Fruit fly (Drosophila melanogaster) whole organism, embryonic: Measurements from ENCODE around the gene fig.

Experiments used
- B-H1 ChIP-seq: fragments of 200-800 bp; sonication (Bioruptor generic); IDR thresholded peaks from 3 replicates; pipeline ENCODE4 v1.3.6; 2022; ENCODE audit warnings: missing biosample characterization, missing genetic modification characterization
- BtbVII ChIP-seq: fragments of 200-800 bp; sonication (Bioruptor generic); optimal IDR thresholded peaks from 3 replicates; lab custom pipeline; 2017; ENCODE audit warnings: missing biosample characterization, mild to moderate bottlenecking, missing genetic modification characterization
- CG10209 ChIP-seq: fragments of 200-800 bp; sonication (Bioruptor generic); optimal IDR thresholded peaks from 3 replicates; lab custom pipeline; 2017; ENCODE audit warnings: missing biosample characterization, mild to moderate bottlenecking, missing genetic modification characterization, missing genetic modification reagents
- CG10274 ChIP-seq: fragments of 200-800 bp; sonication (Bioruptor generic); optimal IDR thresholded peaks from 3 replicates; lab custom pipeline; 2017; ENCODE audit warnings: missing biosample characterization, mild to moderate bottlenecking, missing genetic modification characterization
- CG11247 ChIP-seq: fragments of 200-800 bp; sonication (Bioruptor generic); IDR thresholded peaks from 2 replicates; pipeline ENCODE4 v1.3.6; 2022; ENCODE audit warnings: missing biosample characterization, missing genetic modification characterization
- CG11696 ChIP-seq: fragments of 200-800 bp; sonication (Bioruptor generic); IDR thresholded peaks from 2 replicates; pipeline ENCODE4 v1.3.6; 2022; ENCODE audit warnings: missing biosample characterization, missing genetic modification characterization
- CG12659 ChIP-seq: fragments of 200-800 bp; sonication (Bioruptor generic); optimal IDR thresholded peaks from 3 replicates; lab custom pipeline; 2017; ENCODE audit warnings: mild to moderate bottlenecking, missing biosample characterization, missing genetic modification reagents, missing genetic modification characterization
- CG12769 ChIP-seq: fragments of 200-800 bp; sonication (Bioruptor generic); optimal IDR thresholded peaks from 2 replicates; lab custom pipeline; 2019; ENCODE audit warnings: missing biosample characterization, mild to moderate bottlenecking, missing genetic modification characterization, moderate library complexity
- CG16813 ChIP-seq: fragments of 200-800 bp; sonication (Bioruptor generic); IDR thresholded peaks from 3 replicates; pipeline ENCODE4 v1.3.6; 2022; ENCODE audit warnings: missing biosample characterization, missing genetic modification characterization; ENCODE audit not compliant: partially characterized antibody
- CG17802 ChIP-seq: fragments of 200-800 bp; sonication (Bioruptor generic); optimal IDR thresholded peaks from 2 replicates; lab custom pipeline; 2018; ENCODE audit warnings: missing biosample characterization, mild to moderate bottlenecking, missing genetic modification characterization, moderate library complexity
- CG1792 ChIP-seq: fragments of 200-800 bp; sonication (Bioruptor generic); optimal IDR thresholded peaks from 2 replicates; lab custom pipeline; 2016; ENCODE audit warnings: missing biosample characterization, missing genetic modification characterization
- CG2678 ChIP-seq: fragments of 200-800 bp; sonication (Bioruptor generic); optimal IDR thresholded peaks from 3 replicates; lab custom pipeline; 2019; ENCODE audit warnings: missing biosample characterization, mild to moderate bottlenecking, missing genetic modification characterization, moderate library complexity
- CG32767 ChIP-seq: fragments of 200-800 bp; sonication (Bioruptor generic); IDR thresholded peaks from 2 replicates; pipeline ENCODE4 v1.3.6; 2022; ENCODE audit warnings: missing biosample characterization, missing genetic modification characterization
- CG34422 ChIP-seq: fragments of 200-800 bp; sonication (Bioruptor generic); IDR thresholded peaks from 3 replicates; pipeline ENCODE4 v1.3.6; 2022; ENCODE audit warnings: missing biosample characterization, missing genetic modification characterization
- CG4404 ChIP-seq: fragments of 200-800 bp; sonication (Bioruptor generic); IDR thresholded peaks from 2 replicates; pipeline ENCODE4 v1.3.6; 2022; ENCODE audit warnings: missing biosample characterization, missing genetic modification characterization
- CG4707 ChIP-seq: fragments of 200-800 bp; sonication (Bioruptor generic); optimal IDR thresholded peaks from 2 replicates; lab custom pipeline; 2018; ENCODE audit warnings: missing biosample characterization, mild to moderate bottlenecking, missing genetic modification characterization, moderate library complexity
- CG5180 ChIP-seq: fragments of 200-800 bp; sonication (Bioruptor generic); optimal IDR thresholded peaks from 3 replicates; lab custom pipeline; 2017; ENCODE audit warnings: missing biosample characterization, missing genetic modification characterization, mild to moderate bottlenecking, moderate library complexity, missing genetic modification reagents
- CG9437 ChIP-seq: fragments of 200-800 bp; sonication (Bioruptor generic); optimal IDR thresholded peaks from 2 replicates; lab custom pipeline; 2018; ENCODE audit warnings: missing biosample characterization, mild to moderate bottlenecking, missing genetic modification characterization
- CG9817 ChIP-seq: fragments of 200-800 bp; sonication (Bioruptor generic); optimal IDR thresholded peaks from 2 replicates; lab custom pipeline; 2018; ENCODE audit warnings: missing biosample characterization, mild to moderate bottlenecking, missing genetic modification characterization, moderate library complexity
- Chrac-16 ChIP-seq: fragments of 200-800 bp; sonication (Bioruptor generic); optimal IDR thresholded peaks from 3 replicates; lab custom pipeline; 2016; ENCODE audit warnings: missing biosample characterization, missing genetic modification characterization
- CrebB ChIP-seq: fragments of 200-800 bp; sonication (Bioruptor generic); optimal IDR thresholded peaks from 3 replicates; lab custom pipeline; 2018; ENCODE audit warnings: missing biosample characterization, mild to moderate bottlenecking, missing genetic modification characterization
- D19A ChIP-seq: fragments of 200-800 bp; optimal IDR thresholded peaks from 3 replicates; lab custom pipeline; 2019; ENCODE audit warnings: missing biosample characterization, mild to moderate bottlenecking, missing genetic modification characterization, moderate library complexity
- Dad ChIP-seq: fragments of 200-800 bp; sonication (Bioruptor generic); optimal IDR thresholded peaks from 3 replicates; lab custom pipeline; 2016; ENCODE audit warnings: missing biosample characterization, missing genetic modification characterization
- Deaf1 ChIP-seq: fragments of 200-800 bp; optimal IDR thresholded peaks from 3 replicates; lab custom pipeline; 2019; ENCODE audit warnings: missing biosample characterization, mild to moderate bottlenecking, missing genetic modification characterization, moderate library complexity
- Dp ChIP-seq: fragments of 200-800 bp; sonication (Bioruptor generic); optimal IDR thresholded peaks from 2 replicates; lab custom pipeline; 2018; ENCODE audit warnings: missing biosample characterization, mild to moderate bottlenecking, missing genetic modification characterization, moderate library complexity
- HmgD ChIP-seq: fragments of 200-800 bp; sonication (Bioruptor generic); optimal IDR thresholded peaks from 3 replicates; lab custom pipeline; 2016; ENCODE audit warnings: missing biosample characterization, missing genetic modification characterization
- Mad ChIP-seq: fragments of 200-800 bp; sonication (Bioruptor generic); optimal IDR thresholded peaks from 2 replicates; lab custom pipeline; 2016; ENCODE audit warnings: missing biosample characterization, missing genetic modification characterization
- Mrtf ChIP-seq: fragments of 200-800 bp; sonication (Bioruptor generic); IDR thresholded peaks from 3 replicates; pipeline ENCODE4 v1.3.6; 2022; ENCODE audit warnings: missing biosample characterization, missing genetic modification characterization
- Myb ChIP-seq: fragments of 200-800 bp; sonication (Bioruptor generic); optimal IDR thresholded peaks from 2 replicates; lab custom pipeline; 2016; ENCODE audit warnings: missing biosample characterization, missing genetic modification characterization
- Optix ChIP-seq: fragments of 200-800 bp; sonication (Bioruptor generic); IDR thresholded peaks from 3 replicates; pipeline ENCODE4 v1.3.6; 2022; ENCODE audit warnings: missing biosample characterization, missing genetic modification characterization
- PHDP ChIP-seq: fragments of 200-800 bp; sonication (Bioruptor generic); optimal IDR thresholded peaks from 3 replicates; lab custom pipeline; 2018; ENCODE audit warnings: missing biosample characterization, mild to moderate bottlenecking, missing genetic modification characterization, moderate library complexity
- Ptx1 ChIP-seq: fragments of 200-800 bp; sonication (Bioruptor generic); IDR thresholded peaks from 2 replicates; pipeline ENCODE4 v1.3.6; 2022; ENCODE audit warnings: missing biosample characterization, missing genetic modification characterization
- caup ChIP-seq: fragments of 200-800 bp; sonication (Bioruptor generic); optimal IDR thresholded peaks from 3 replicates; lab custom pipeline; 2017; ENCODE audit warnings: missing biosample characterization, mild to moderate bottlenecking, missing genetic modification characterization, moderate library complexity; ENCODE audit not compliant: severe bottlenecking
- crol ChIP-seq: fragments of 200-800 bp; sonication (Bioruptor generic); IDR thresholded peaks from 2 replicates; pipeline ENCODE4 v1.3.6; 2022; ENCODE audit warnings: missing biosample characterization, missing genetic modification characterization
- cwo ChIP-seq: fragments of 200-800 bp; sonication (Bioruptor generic); optimal IDR thresholded peaks from 3 replicates; lab custom pipeline; 2017; ENCODE audit warnings: missing biosample characterization, missing genetic modification characterization, mild to moderate bottlenecking, moderate library complexity, missing genetic modification reagents
- dmrt99B ChIP-seq: fragments of 200-800 bp; sonication (Bioruptor generic); optimal IDR thresholded peaks from 2 replicates; lab custom pipeline; 2018; ENCODE audit warnings: missing biosample characterization, mild to moderate bottlenecking, missing genetic modification characterization, moderate library complexity
- eve ChIP-seq, 2 experiments: fragments of >200 bp; optimal IDR thresholded peaks; 2 replicates each; lab custom pipeline; 2017; ENCODE audit warnings: missing biosample characterization in 2 of 2, missing genetic modification characterization in 2 of 2
- ewg ChIP-seq: fragments of 200-800 bp; sonication (Bioruptor generic); optimal IDR thresholded peaks from 3 replicates; lab custom pipeline; 2017; ENCODE audit warnings: mild to moderate bottlenecking, missing biosample characterization, missing genetic modification reagents, missing genetic modification characterization
- fd64A ChIP-seq: fragments of 200-800 bp; sonication (Bioruptor generic); optimal IDR thresholded peaks from 3 replicates; lab custom pipeline; 2018; ENCODE audit warnings: missing biosample characterization, mild to moderate bottlenecking, missing genetic modification characterization
- grau ChIP-seq: fragments of 200-800 bp; optimal IDR thresholded peaks from 3 replicates; lab custom pipeline; 2019; ENCODE audit warnings: missing biosample characterization, mild to moderate bottlenecking, missing genetic modification characterization, moderate library complexity
- gro ChIP-seq: fragments of 200-800 bp; sonication (Bioruptor generic); optimal IDR thresholded peaks from 2 replicates; lab custom pipeline; 2016; ENCODE audit warnings: missing biosample characterization, missing genetic modification characterization
- hth ChIP-seq: fragments of >200 bp; optimal IDR thresholded peaks from 2 replicates; lab custom pipeline; 2017; ENCODE audit warnings: inconsistent platforms
- jumu ChIP-seq: fragments of 200-800 bp; sonication (Bioruptor generic); optimal IDR thresholded peaks from 3 replicates; lab custom pipeline; 2016; ENCODE audit warnings: missing biosample characterization, missing genetic modification characterization
- kay ChIP-seq: fragments of 200-800 bp; sonication (Bioruptor generic); optimal IDR thresholded peaks from 2 replicates; lab custom pipeline; 2016; ENCODE audit warnings: missing biosample characterization, missing genetic modification characterization
- knrl ChIP-seq: fragments of 200-800 bp; sonication (Bioruptor generic); IDR thresholded peaks from 3 replicates; pipeline ENCODE4 v1.3.6; 2022; ENCODE audit warnings: missing biosample characterization, missing genetic modification characterization; ENCODE audit not compliant: partially characterized antibody
- maf-S ChIP-seq: fragments of 200-800 bp; sonication (Bioruptor generic); optimal IDR thresholded peaks from 2 replicates; lab custom pipeline; 2016; ENCODE audit warnings: missing biosample characterization, missing genetic modification characterization
- pum ChIP-seq: fragments of 200-800 bp; sonication (Bioruptor generic); optimal IDR thresholded peaks from 2 replicates; lab custom pipeline; 2016; ENCODE audit warnings: missing biosample characterization, missing genetic modification characterization
- sens ChIP-seq: fragments of 200-800 bp; sonication (Bioruptor generic); peaks from one replicate; lab custom pipeline; 2016; ENCODE audit warnings: missing biosample characterization, missing genetic modification characterization
- usp ChIP-seq: fragments of >200 bp; optimal IDR thresholded peaks from 2 replicates; lab custom pipeline; 2017; ENCODE audit warnings: missing biosample characterization, missing genetic modification characterization
- wek ChIP-seq: fragments of 200-800 bp; sonication (Bioruptor generic); optimal IDR thresholded peaks from 3 replicates; lab custom pipeline; 2018; ENCODE audit warnings: missing biosample characterization, mild to moderate bottlenecking, missing genetic modification characterization, moderate library complexity
- yki ChIP-seq: fragments of >200 bp; optimal IDR thresholded peaks from 3 replicates; lab custom pipeline; 2018
- z ChIP-seq: fragments of 200-800 bp; sonication (Bioruptor generic); IDR thresholded peaks from 3 replicates; pipeline ENCODE4 v1.3.6; 2022; ENCODE audit warnings: missing biosample characterization, missing genetic modification characterization
- zfh1 ChIP-seq: fragments of 200-800 bp; sonication (Bioruptor generic); IDR thresholded peaks from 3 replicates; pipeline ENCODE4 v1.3.6; 2022; ENCODE audit warnings: missing biosample characterization, missing genetic modification characterization

The fig gene

dm6 chr3R:29737891-29738290 is 42.4 kb downstream of the fig start, which contains the start of gene Gnpnat (continued):
- TF ChIP-seq knrl (GFP tag; lab: Robert Waterston, UW) (no peak), CG11247 (no peak), CG11696 (GFP tag; lab: Robert Waterston, UW) (no peak), yki (lab: Kevin White, UChicago) (no peak), z (no peak), CG17802 (tag; lab: Kevin White, UChicago) (no peak), fd64A (GFP tag; lab: Kevin White, UChicago) (no peak), Deaf1 (tag; lab: Kevin White, UChicago) (peak; percentile 26), cwo (GFP tag; lab: Kevin White, UChicago) (peak; percentile 36), CrebB (peak; percentile 5), maf-S (peak; percentile 3), Myb (GFP tag; lab: Kevin White, UChicago) (no peak), D19A (tag; lab: Kevin White, UChicago) (no peak), CG10209 (GFP tag; lab: Kevin White, UChicago) (peak; percentile 45), CG16813 (GFP tag; lab: Robert Waterston, UW) (no peak), eve (GFP tag; optimal IDR thresholded peaks at IDR 0.05; lab: Kevin White, UChicago) (no peak), CG32767 (no peak), hth (lab: Kevin White, UChicago) (no peak), CG12659 (peak; percentile 55), zfh1 (GFP tag; lab: Robert Waterston, UW) (no peak), HmgD (GFP tag; lab: Kevin White, UChicago) (no peak), PHDP (tag; lab: Kevin White, UChicago) (peak; percentile 67), Dp (GFP tag; lab: Kevin White, UChicago) (no peak), dmrt99B (peak; percentile 63), sens (GFP tag; lab: Kevin White, UChicago) (peak; percentile 80), gro (GFP tag; lab: Kevin White, UChicago) (no peak), CG5180 (GFP tag; lab: Kevin White, UChicago) (no peak), CG10274 (GFP tag; lab: Kevin White, UChicago) (no peak), Mad (GFP tag; lab: Kevin White, UChicago) (no peak), CG2678 (tag; lab: Kevin White, UChicago) (peak; percentile 71), grau (tag; lab: Kevin White, UChicago) (peak; percentile 96), crol (no peak), jumu (GFP tag; lab: Kevin White, UChicago) (peak; percentile 12), CG1792 (GFP tag; lab: Kevin White, UChicago) (no peak), usp (no peak), Optix (GFP tag; lab: Robert Waterston, UW) (no peak), B-H1 (no peak), CG34422 (GFP tag; lab: Robert Waterston, UW) (no peak), wek (peak; percentile 20), Mrtf (GFP tag; lab: Robert Waterston, UW) (no peak), CG9817 (tag; lab: Kevin White, UChicago) (peak; percentile 46), CG9437 (GFP tag; lab: Kevin White, UChicago) (peak; percentile 99), pum (GFP tag; lab: Kevin White, UChicago) (no peak), Dad (GFP tag; lab: Kevin White, UChicago) (no peak), CG4707 (no peak), CG4404 (GFP tag; lab: Robert Waterston, UW) (no peak), caup (GFP tag; lab: Kevin White, UChicago) (peak; percentile 48), kay (GFP tag; lab: Kevin White, UChicago) (no peak), ewg (GFP tag; lab: Kevin White, UChicago) (peak; percentile 22), BtbVII (peak; percentile 50), Chrac-16 (peak; percentile 5), CG12769 (peak; percentile 21), Ptx1 (GFP tag; lab: Robert Waterston, UW) (no peak)
